Fruit fly (Drosophila melanogaster) whole organism, embryonic: Measurements from ENCODE around the gene CG43401.
A peak's percentile ranks its signal among the peaks of the same experiment; 100 is the strongest.

Source experiments
- Aef1 ChIP-seq: fragments of 200-800 bp; sonication (Bioruptor generic); IDR thresholded peaks from 3 replicates; pipeline ENCODE4 v1.3.6; 2022; ENCODE audit warnings: missing biosample characterization, missing genetic modification characterization
- CG10274 ChIP-seq: fragments of 200-800 bp; sonication (Bioruptor generic); optimal IDR thresholded peaks from 3 replicates; lab custom pipeline; 2017; ENCODE audit warnings: missing biosample characterization, mild to moderate bottlenecking, missing genetic modification characterization
- CG10366 ChIP-seq: fragments of 200-800 bp; sonication (Bioruptor generic); IDR thresholded peaks from 2 replicates; pipeline ENCODE4 v1.3.6; 2022; ENCODE audit warnings: missing biosample characterization, missing genetic modification characterization
- CG12071 ChIP-seq: fragments of 200-800 bp; sonication (Bioruptor generic); optimal IDR thresholded peaks from 3 replicates; lab custom pipeline; 2018; ENCODE audit warnings: missing biosample characterization, mild to moderate bottlenecking, missing genetic modification characterization
- CG1233 ChIP-seq: fragments of 200-800 bp; sonication (Bioruptor generic); optimal IDR thresholded peaks from 4 replicates; lab custom pipeline; 2018; ENCODE audit warnings: missing biosample characterization, mild to moderate bottlenecking, missing genetic modification characterization
- CG12744 ChIP-seq: fragments of 200-800 bp; sonication (Bioruptor generic); optimal IDR thresholded peaks from 2 replicates; lab custom pipeline; 2016; ENCODE audit warnings: missing biosample characterization, missing genetic modification characterization
- CG13624 ChIP-seq: fragments of 200-800 bp; sonication (Bioruptor generic); optimal IDR thresholded peaks from 2 replicates; lab custom pipeline; 2016; ENCODE audit warnings: missing biosample characterization, missing genetic modification characterization
- CG1792 ChIP-seq: fragments of 200-800 bp; sonication (Bioruptor generic); optimal IDR thresholded peaks from 2 replicates; lab custom pipeline; 2016; ENCODE audit warnings: missing biosample characterization, missing genetic modification characterization
- CG2116 ChIP-seq: fragments of 200-800 bp; sonication (Bioruptor generic); optimal IDR thresholded peaks from 3 replicates; lab custom pipeline; 2018; ENCODE audit warnings: missing biosample characterization, mild to moderate bottlenecking, missing genetic modification characterization
- CG2712 ChIP-seq: fragments of 200-800 bp; optimal IDR thresholded peaks from 3 replicates; lab custom pipeline; 2019; ENCODE audit warnings: missing biosample characterization, mild to moderate bottlenecking, missing genetic modification characterization, moderate library complexity
- CG30403 ChIP-seq: fragments of 200-800 bp; sonication (Bioruptor generic); optimal IDR thresholded peaks from 3 replicates; lab custom pipeline; 2016; ENCODE audit warnings: missing biosample characterization, missing genetic modification characterization
- CG31441 ChIP-seq: fragments of 200-800 bp; sonication (Bioruptor generic); IDR thresholded peaks from 2 replicates; pipeline ENCODE4 v1.3.6; 2022; ENCODE audit warnings: missing biosample characterization, missing genetic modification characterization
- CG3163 ChIP-seq: fragments of 200-800 bp; sonication (Bioruptor generic); optimal IDR thresholded peaks from 3 replicates; lab custom pipeline; 2016; ENCODE audit warnings: missing biosample characterization, missing genetic modification characterization
- CG32532 ChIP-seq: fragments of 200-800 bp; sonication (Bioruptor generic); IDR thresholded peaks from 2 replicates; pipeline ENCODE4 v1.3.6; 2022; ENCODE audit warnings: missing biosample characterization, missing genetic modification characterization
- CG33557 ChIP-seq: fragments of 200-800 bp; sonication (Bioruptor generic); optimal IDR thresholded peaks from 2 replicates; lab custom pipeline; 2019; ENCODE audit warnings: missing biosample characterization, mild to moderate bottlenecking, missing genetic modification characterization, moderate library complexity
- CG4617 ChIP-seq: fragments of 200-800 bp; sonication (Bioruptor generic); optimal IDR thresholded peaks from 3 replicates; lab custom pipeline; 2016; ENCODE audit warnings: missing biosample characterization, missing genetic modification characterization, borderline replicate concordance
- CG4820 ChIP-seq: fragments of 200-800 bp; sonication (Bioruptor generic); optimal IDR thresholded peaks from 3 replicates; lab custom pipeline; 2016; ENCODE audit warnings: missing biosample characterization, missing genetic modification characterization
- CG6791 ChIP-seq: fragments of 200-800 bp; sonication (Bioruptor generic); IDR thresholded peaks from 3 replicates; pipeline ENCODE4 v1.3.6; 2022; ENCODE audit warnings: missing biosample characterization, missing genetic modification characterization; ENCODE audit not compliant: partially characterized antibody
- CG7556 ChIP-seq: fragments of 200-800 bp; sonication (Bioruptor generic); optimal IDR thresholded peaks from 2 replicates; lab custom pipeline; 2017; ENCODE audit warnings: missing biosample characterization, mild to moderate bottlenecking, missing genetic modification characterization
- CG7786 ChIP-seq: fragments of 200-800 bp; sonication (Bioruptor generic); optimal IDR thresholded peaks from 2 replicates; lab custom pipeline; 2016; ENCODE audit warnings: missing biosample characterization, missing genetic modification characterization
- CG7928 ChIP-seq: fragments of 200-800 bp; sonication (Bioruptor generic); optimal IDR thresholded peaks from 2 replicates; lab custom pipeline; 2017; ENCODE audit warnings: missing biosample characterization, mild to moderate bottlenecking, missing genetic modification characterization
- Doc3 ChIP-seq: fragments of 200-800 bp; sonication (Bioruptor generic); IDR thresholded peaks from 3 replicates; pipeline ENCODE4 v1.3.6; 2022; ENCODE audit warnings: missing biosample characterization, missing genetic modification characterization; ENCODE audit not compliant: partially characterized antibody
- Elba2 ChIP-seq: fragments of 200-800 bp; sonication (Bioruptor generic); optimal IDR thresholded peaks from 3 replicates; lab custom pipeline; 2016; ENCODE audit warnings: missing biosample characterization, missing genetic modification characterization
- Fer3 ChIP-seq: fragments of 200-800 bp; sonication (Bioruptor generic); optimal IDR thresholded peaks from 2 replicates; lab custom pipeline; 2018; ENCODE audit warnings: missing biosample characterization, mild to moderate bottlenecking, missing genetic modification characterization, moderate library complexity
- Gug ChIP-seq: fragments of 200-800 bp; sonication (Bioruptor generic); IDR thresholded peaks from 4 replicates; pipeline ENCODE4 v1.3.6; 2022; ENCODE audit warnings: missing biosample characterization, missing genetic modification characterization
- MTF-1 ChIP-seq: fragments of 200-800 bp; sonication (Bioruptor generic); optimal IDR thresholded peaks from 2 replicates; lab custom pipeline; 2018; ENCODE audit warnings: missing biosample characterization, mild to moderate bottlenecking, missing genetic modification characterization, borderline replicate concordance
- Mes4 ChIP-seq: fragments of 200-800 bp; sonication (Bioruptor generic); optimal IDR thresholded peaks from 2 replicates; lab custom pipeline; 2016; ENCODE audit warnings: missing biosample characterization, missing genetic modification characterization
- Mrtf ChIP-seq: fragments of 200-800 bp; sonication (Bioruptor generic); IDR thresholded peaks from 3 replicates; pipeline ENCODE4 v1.3.6; 2022; ENCODE audit warnings: missing biosample characterization, missing genetic modification characterization
- Myb ChIP-seq: fragments of 200-800 bp; sonication (Bioruptor generic); optimal IDR thresholded peaks from 2 replicates; lab custom pipeline; 2016; ENCODE audit warnings: missing biosample characterization, missing genetic modification characterization
- Neu2 ChIP-seq: fragments of 200-800 bp; sonication (Bioruptor generic); optimal IDR thresholded peaks from 3 replicates; lab custom pipeline; 2016; ENCODE audit warnings: missing biosample characterization, missing genetic modification characterization, borderline replicate concordance
- Nf-YB ChIP-seq: fragments of 200-800 bp; sonication (Bioruptor generic); optimal IDR thresholded peaks from 3 replicates; lab custom pipeline; 2019; ENCODE audit warnings: missing biosample characterization, mild to moderate bottlenecking, missing genetic modification characterization, moderate library complexity
- Nf-YC ChIP-seq: fragments of 200-800 bp; optimal IDR thresholded peaks from 3 replicates; lab custom pipeline; 2019; ENCODE audit warnings: missing biosample characterization, mild to moderate bottlenecking, missing genetic modification characterization, moderate library complexity
- Trl ChIP-seq, 3 experiments: fragments of >200 bp in 2 of 3; fragments of 200-800 bp in 1 of 3; sonication (Bioruptor generic) in 1 of 3; optimal IDR thresholded peaks; 2 replicates in 1 of 3; 3 replicates in 2 of 3; lab custom pipeline; 2016 to 2017; ENCODE audit warnings: missing biosample characterization in 1 of 3, missing genetic modification characterization in 1 of 3
- ase ChIP-seq: fragments of 200-800 bp; sonication (Bioruptor generic); IDR thresholded peaks from 3 replicates; pipeline ENCODE4 v1.3.6; 2022; ENCODE audit warnings: missing biosample characterization, missing genetic modification characterization
- gce ChIP-seq: fragments of 200-800 bp; sonication (Bioruptor generic); IDR thresholded peaks from 3 replicates; pipeline ENCODE4 v1.3.6; 2022; ENCODE audit warnings: missing biosample characterization, missing genetic modification characterization
- grau ChIP-seq: fragments of 200-800 bp; optimal IDR thresholded peaks from 3 replicates; lab custom pipeline; 2019; ENCODE audit warnings: missing biosample characterization, mild to moderate bottlenecking, missing genetic modification characterization, moderate library complexity
- gsb-n ChIP-seq: fragments of 200-800 bp; sonication (Bioruptor generic); optimal IDR thresholded peaks from 3 replicates; lab custom pipeline; 2018; ENCODE audit warnings: missing biosample characterization, mild to moderate bottlenecking, missing genetic modification characterization
- ind ChIP-seq: fragments of 200-800 bp; sonication (Bioruptor generic); optimal IDR thresholded peaks from 3 replicates; lab custom pipeline; 2016; ENCODE audit warnings: missing biosample characterization, missing genetic modification characterization
- jigr1 ChIP-seq: fragments of 200-800 bp; sonication (Bioruptor generic); IDR thresholded peaks from 3 replicates; pipeline ENCODE4 v1.3.6; 2022; ENCODE audit warnings: missing biosample characterization, missing genetic modification characterization
- ken ChIP-seq: fragments of 200-800 bp; sonication (Bioruptor generic); IDR thresholded peaks from 3 replicates; pipeline ENCODE4 v1.3.6; 2022; ENCODE audit warnings: missing biosample characterization, missing genetic modification characterization
- onecut ChIP-seq: fragments of 200-800 bp; sonication (Bioruptor generic); IDR thresholded peaks from 2 replicates; pipeline ENCODE4 v1.3.6; 2022; ENCODE audit warnings: missing biosample characterization, missing genetic modification characterization
- pfk ChIP-seq: fragments of 200-800 bp; sonication (Bioruptor generic); optimal IDR thresholded peaks from 2 replicates; lab custom pipeline; 2018; ENCODE audit warnings: missing biosample characterization, mild to moderate bottlenecking, missing genetic modification characterization, moderate library complexity
- psq ChIP-seq: fragments of 200-800 bp; sonication (Bioruptor generic); optimal IDR thresholded peaks from 2 replicates; lab custom pipeline; 2017; ENCODE audit warnings: missing biosample characterization, missing genetic modification characterization
- sd ChIP-seq: fragments of 200-800 bp; sonication (Bioruptor generic); optimal IDR thresholded peaks from 3 replicates; lab custom pipeline; 2018; ENCODE audit warnings: missing biosample characterization, mild to moderate bottlenecking, missing genetic modification characterization, moderate library complexity
- sens ChIP-seq: fragments of 200-800 bp; sonication (Bioruptor generic); peaks from one replicate; lab custom pipeline; 2016; ENCODE audit warnings: missing biosample characterization, missing genetic modification characterization
- ssp ChIP-seq: fragments of 200-800 bp; sonication (Bioruptor generic); IDR thresholded peaks from 2 replicates; pipeline ENCODE4 v1.3.6; 2022; ENCODE audit warnings: missing biosample characterization, missing genetic modification characterization
- stwl ChIP-seq: fragments of 200-800 bp; sonication (Bioruptor generic); optimal IDR thresholded peaks from 3 replicates; lab custom pipeline; 2018; ENCODE audit warnings: missing biosample characterization, mild to moderate bottlenecking, missing genetic modification characterization, moderate library complexity
- tin ChIP-seq: fragments of 200-800 bp; sonication (Bioruptor generic); optimal IDR thresholded peaks from 3 replicates; lab custom pipeline; 2016; ENCODE audit warnings: missing biosample characterization, missing genetic modification characterization
- trh ChIP-seq: fragments of 200-800 bp; sonication (Bioruptor generic); optimal IDR thresholded peaks from 2 replicates; lab custom pipeline; 2016; ENCODE audit warnings: missing biosample characterization, missing genetic modification characterization
- wdn ChIP-seq: fragments of 200-800 bp; sonication (Bioruptor generic); IDR thresholded peaks from 2 replicates; pipeline ENCODE4 v1.3.6; 2022; ENCODE audit warnings: missing biosample characterization, missing genetic modification characterization

CG43401 gene

DNA sequence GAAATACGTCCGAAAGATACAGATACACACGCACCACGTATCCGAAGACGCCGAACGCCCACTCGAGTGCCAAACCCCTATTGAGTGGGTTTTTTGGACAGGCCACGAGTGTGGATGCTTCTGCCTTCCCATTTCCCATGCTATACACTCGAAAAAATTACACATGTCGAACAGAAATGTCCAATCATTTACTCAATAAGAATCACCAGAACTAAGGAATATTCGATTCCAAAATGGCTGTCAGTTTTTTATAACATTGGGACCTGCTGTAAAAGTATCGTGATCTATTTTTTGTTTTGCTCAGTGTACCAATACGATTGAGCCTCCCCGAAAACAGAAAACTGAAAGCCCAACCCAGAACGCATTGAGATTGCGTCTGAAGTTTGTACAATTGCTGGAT is 5.5 kb upstream of the CG43401 start (continued):
- TF ChIP-seq pfk (GFP tag; lab: Kevin White, UChicago) (no peak), Fer3 (tag; lab: Kevin White, UChicago) (peak; percentile 58), ken (GFP tag; lab: Robert Waterston, UW) (peak; percentile 80; the same call in 2 of the 3 replicates), MTF-1 (peak; percentile 73), ssp (GFP tag; lab: Robert Waterston, UW) (peak; percentile 55), CG10366 (GFP tag; lab: Robert Waterston, UW) (peak; percentile 73), ase (peak; percentile 58; the same call in 1 of the 3 replicates), stwl (tag; lab: Kevin White, UChicago) (peak; percentile 55), Elba2 (GFP tag; lab: Kevin White, UChicago) (peak; percentile 66), CG13624 (GFP tag; lab: Kevin White, UChicago) (peak; percentile 82), trh (GFP tag; lab: Kevin White, UChicago) (peak; percentile 52), Mrtf (GFP tag; lab: Robert Waterston, UW) (0 out of 3 replicates have a peak, but pooled peaks have one; percentile 54), gsb-n (tag; lab: Kevin White, UChicago) (peak; percentile 83), CG32532 (GFP tag; lab: Robert Waterston, UW) (0 out of 2 replicates have a peak, but pooled peaks have one; percentile 51), Gug (GFP tag; lab: Robert Waterston, UW) (peak; percentile 59; the same call in 2 of the 4 replicates), CG2116 (peak; percentile 8), Nf-YC (tag; lab: Kevin White, UChicago) (no peak), CG12744 (peak; percentile 45), grau (tag; lab: Kevin White, UChicago) (peak; percentile 76), CG31441 (peak; percentile 85), Doc3 (no peak), Nf-YB (GFP tag; lab: Kevin White, UChicago) (peak; percentile 67), sens (GFP tag; lab: Kevin White, UChicago) (peak; percentile 93), jigr1 (GFP tag; lab: Robert Waterston, UW) (no peak), CG7556 (peak; percentile 81), CG10274 (GFP tag; lab: Kevin White, UChicago) (peak; percentile 11), wdn (GFP tag; lab: Robert Waterston, UW) (peak; percentile 23; the same call in 1 of the 2 replicates), Aef1 (GFP tag; lab: Robert Waterston, UW) (peak; percentile 48), CG33557 (GFP tag; lab: Kevin White, UChicago) (peak; percentile 65), CG12071 (GFP tag; lab: Kevin White, UChicago) (peak; percentile 63), onecut (GFP tag; lab: Robert Waterston, UW) (peak; percentile 65), CG30403 (GFP tag; lab: Kevin White, UChicago) (peak; percentile 80), gce (0 out of 3 replicates have a peak, but pooled peaks have one; percentile 43), CG4617 (peak; percentile 66), psq (GFP tag; lab: Kevin White, UChicago) (no peak), CG7928 (GFP tag; lab: Kevin White, UChicago) (no peak), CG6791 (GFP tag; lab: Robert Waterston, UW) (no peak), sd (tag; lab: Kevin White, UChicago) (peak; percentile 16), CG3163 (GFP tag; lab: Kevin White, UChicago) (peak; percentile 55), ind (GFP tag; lab: Kevin White, UChicago) (peak; percentile 77), Myb (peak; percentile 57), tin (GFP tag; lab: Kevin White, UChicago) (peak; percentile 84), CG4820 (GFP tag; lab: Kevin White, UChicago) (peak; percentile 88), Trl (optimal IDR thresholded peaks at IDR 0.05; lab: Kevin White, UChicago) (no peak), Trl (GFP tag; optimal IDR thresholded peaks at IDR 0.05; lab: Kevin White, UChicago) (peak; percentile 78), CG1792 (GFP tag; lab: Kevin White, UChicago) (peak; percentile 81), Neu2 (GFP tag; lab: Kevin White, UChicago) (peak; percentile 45), CG7786 (GFP tag; lab: Kevin White, UChicago) (peak; percentile 70), Mes4 (GFP tag; lab: Kevin White, UChicago) (peak; percentile 78), CG1233 (GFP tag; lab: Kevin White, UChicago) (peak; percentile 54), CG2712 (tag; lab: Kevin White, UChicago) (peak; percentile 90)
